Worm (Caenorhabditis elegans) whole organism, L3 larva: ENCODE data around the gene C11H1.7.

Experiments
- R02D3.7 ChIP-seq: fragments of 150-350 bp; optimal IDR thresholded peaks from 2 replicates; lab custom pipeline; 2014; ENCODE audit warnings: missing biosample characterization, missing genetic modification characterization
- aly-2 ChIP-seq: fragments of 150-350 bp; optimal IDR thresholded peaks from 2 replicates; lab custom pipeline; 2014; ENCODE audit warnings: missing biosample characterization, missing genetic modification characterization
- ama-1 ChIP-seq: fragments of 150-350 bp; optimal IDR thresholded peaks from 2 replicates; lab custom pipeline; 2018
- ceh-28 ChIP-seq: fragments of 150-350 bp; optimal IDR thresholded peaks from 2 replicates; lab custom pipeline; 2014; ENCODE audit warnings: missing biosample characterization, missing genetic modification reagents, missing genetic modification characterization
- ceh-82 ChIP-seq: fragments of 150-350 bp; optimal IDR thresholded peaks from 2 replicates; lab custom pipeline; 2014; ENCODE audit warnings: missing biosample characterization, missing genetic modification characterization
- ceh-9 ChIP-seq: sonication (generic microtip); optimal IDR thresholded peaks from 2 replicates; lab custom pipeline; 2018; ENCODE audit warnings: missing biosample characterization, missing genetic modification characterization
- daf-12 ChIP-seq: fragments of 150-350 bp; optimal IDR thresholded peaks from 2 replicates; lab custom pipeline; 2014; ENCODE audit warnings: missing biosample characterization, missing genetic modification reagents, missing genetic modification characterization
- egl-27 ChIP-seq: sonication (generic microtip); optimal IDR thresholded peaks from 4 replicates; lab custom pipeline; 2017; ENCODE audit warnings: missing biosample characterization, missing genetic modification reagents, missing genetic modification characterization
- elt-1 ChIP-seq: fragments of 150-350 bp; optimal IDR thresholded peaks from 2 replicates; lab custom pipeline; 2014; ENCODE audit warnings: missing biosample characterization, missing genetic modification characterization
- elt-2 ChIP-seq: sonication (generic microtip); optimal IDR thresholded peaks from 2 replicates; lab custom pipeline; 2016; ENCODE audit warnings: missing genetic modification reagents, mild to moderate bottlenecking, missing genetic modification characterization, missing compliant biosample characterization
- elt-3 ChIP-seq, 3 experiments: fragments of 150-350 bp in 1 of 3; sonication (generic microtip) in 2 of 3; optimal IDR thresholded peaks; 2 replicates in 2 of 3; 4 replicates in 1 of 3; lab custom pipeline; 2014 to 2017; ENCODE audit warnings: missing biosample characterization in 3 of 3, missing genetic modification characterization in 3 of 3
- eor-1 ChIP-seq, 2 experiments: fragments of 150-350 bp; optimal IDR thresholded peaks; 2 replicates each; lab custom pipeline; 2014 to 2018; ENCODE audit warnings: missing biosample characterization in 2 of 2, missing genetic modification characterization in 2 of 2
- fkh-10 ChIP-seq: sonication (generic microtip); optimal IDR thresholded peaks from 2 replicates; lab custom pipeline; 2017; ENCODE audit warnings: missing biosample characterization, missing genetic modification reagents, missing genetic modification characterization
- fkh-2 ChIP-seq: fragments of 150-350 bp; optimal IDR thresholded peaks from 2 replicates; lab custom pipeline; 2014; ENCODE audit warnings: missing biosample characterization, missing genetic modification reagents, missing genetic modification characterization
- hmg-11 ChIP-seq: sonication (generic microtip); optimal IDR thresholded peaks from 2 replicates; lab custom pipeline; 2016; ENCODE audit warnings: missing genetic modification characterization, missing compliant biosample characterization
- jun-1 ChIP-seq: fragments of 150-350 bp; optimal IDR thresholded peaks from 2 replicates; lab custom pipeline; 2014; ENCODE audit warnings: missing biosample characterization, missing genetic modification reagents, missing genetic modification characterization
- lin-15B ChIP-seq: fragments of 150-350 bp; optimal IDR thresholded peaks from 2 replicates; lab custom pipeline; 2014; ENCODE audit warnings: missing biosample characterization, missing genetic modification characterization
- lin-39 ChIP-seq: fragments of 150-350 bp; optimal IDR thresholded peaks from 2 replicates; lab custom pipeline; 2018; ENCODE audit warnings: missing biosample characterization, missing genetic modification reagents, missing genetic modification characterization
- lsy-12 ChIP-seq: sonication (generic microtip); optimal IDR thresholded peaks from 2 replicates; lab custom pipeline; 2016; ENCODE audit warnings: mild to moderate bottlenecking, missing genetic modification characterization, missing compliant biosample characterization
- mdl-1 ChIP-seq: fragments of 150-350 bp; optimal IDR thresholded peaks from 2 replicates; lab custom pipeline; 2014; ENCODE audit warnings: missing biosample characterization, missing genetic modification characterization
- mml-1 ChIP-seq: fragments of 150-350 bp; sonication (generic microtip); optimal IDR thresholded peaks from 3 replicates; lab custom pipeline; 2014; ENCODE audit warnings: missing biosample characterization, missing genetic modification characterization
- nfya-1 ChIP-seq: sonication (generic microtip); optimal IDR thresholded peaks from 2 replicates; lab custom pipeline; 2017; ENCODE audit warnings: missing genetic modification characterization, mild to moderate bottlenecking, missing compliant biosample characterization, antibody characterized with exemption, moderate library complexity; ENCODE audit not compliant: insufficient read depth
- nhr-11 ChIP-seq: fragments of 150-350 bp; optimal IDR thresholded peaks from 2 replicates; lab custom pipeline; 2014; ENCODE audit warnings: missing biosample characterization, missing genetic modification characterization
- nhr-12 ChIP-seq: fragments of 150-350 bp; optimal IDR thresholded peaks from 2 replicates; lab custom pipeline; 2014; ENCODE audit warnings: missing biosample characterization, missing genetic modification characterization
- nhr-23 ChIP-seq: fragments of 150-350 bp; optimal IDR thresholded peaks from 2 replicates; lab custom pipeline; 2014; ENCODE audit warnings: missing biosample characterization, missing genetic modification reagents, missing genetic modification characterization
- nhr-237 ChIP-seq: fragments of 150-350 bp; optimal IDR thresholded peaks from 2 replicates; lab custom pipeline; 2014; ENCODE audit warnings: missing biosample characterization, missing genetic modification characterization
- nhr-28 ChIP-seq: fragments of 150-350 bp; optimal IDR thresholded peaks from 2 replicates; lab custom pipeline; 2014; ENCODE audit warnings: missing biosample characterization, missing genetic modification characterization
- nhr-67 ChIP-seq: fragments of 150-350 bp; optimal IDR thresholded peaks from 2 replicates; lab custom pipeline; 2014; ENCODE audit warnings: missing biosample characterization, missing genetic modification characterization
- nhr-76 ChIP-seq: fragments of 150-350 bp; sonication (generic microtip); optimal IDR thresholded peaks from 5 replicates; lab custom pipeline; 2014; ENCODE audit warnings: missing biosample characterization, missing genetic modification characterization
- pha-4 ChIP-seq: fragments of 150-350 bp; optimal IDR thresholded peaks from 2 replicates; lab custom pipeline; 2014; ENCODE audit warnings: missing biosample characterization, missing genetic modification reagents, missing genetic modification characterization
- pqm-1 ChIP-seq: fragments of 150-350 bp; optimal IDR thresholded peaks from 2 replicates; lab custom pipeline; 2017; ENCODE audit warnings: missing biosample characterization, missing genetic modification characterization, inconsistent platforms
- sea-2 ChIP-seq: fragments of 150-350 bp; sonication (generic microtip); optimal IDR thresholded peaks from 4 replicates; lab custom pipeline; 2014; ENCODE audit warnings: missing biosample characterization, missing genetic modification reagents, missing genetic modification characterization
- skn-1 ChIP-seq: fragments of 150-350 bp; optimal IDR thresholded peaks from 2 replicates; lab custom pipeline; 2014; ENCODE audit warnings: missing biosample characterization, missing genetic modification characterization
- snpc-4 ChIP-seq: fragments of 150-350 bp; optimal IDR thresholded peaks from 2 replicates; lab custom pipeline; 2014; ENCODE audit warnings: missing biosample characterization, missing genetic modification characterization
- tbx-2 ChIP-seq: sonication (generic microtip); optimal IDR thresholded peaks from 2 replicates; lab custom pipeline; 2016; ENCODE audit warnings: mild to moderate bottlenecking, missing genetic modification characterization, missing compliant biosample characterization
- unc-39 ChIP-seq: sonication (generic microtip); optimal IDR thresholded peaks from 4 replicates; lab custom pipeline; 2017; ENCODE audit warnings: missing biosample characterization, missing genetic modification characterization
- unc-62 ChIP-seq: fragments of 150-350 bp; sonication (generic microtip); optimal IDR thresholded peaks from 4 replicates; lab custom pipeline; 2014; ENCODE audit warnings: missing biosample characterization, missing genetic modification reagents, missing genetic modification characterization
- ztf-11 ChIP-seq: fragments of 150-350 bp; optimal IDR thresholded peaks from 2 replicates; lab custom pipeline; 2014; ENCODE audit warnings: missing biosample characterization, missing genetic modification characterization
- ztf-4 ChIP-seq: fragments of 150-350 bp; optimal IDR thresholded peaks from 2 replicates; lab custom pipeline; 2014; ENCODE audit warnings: missing biosample characterization, missing genetic modification characterization

Gene C11H1.7

DNA sequence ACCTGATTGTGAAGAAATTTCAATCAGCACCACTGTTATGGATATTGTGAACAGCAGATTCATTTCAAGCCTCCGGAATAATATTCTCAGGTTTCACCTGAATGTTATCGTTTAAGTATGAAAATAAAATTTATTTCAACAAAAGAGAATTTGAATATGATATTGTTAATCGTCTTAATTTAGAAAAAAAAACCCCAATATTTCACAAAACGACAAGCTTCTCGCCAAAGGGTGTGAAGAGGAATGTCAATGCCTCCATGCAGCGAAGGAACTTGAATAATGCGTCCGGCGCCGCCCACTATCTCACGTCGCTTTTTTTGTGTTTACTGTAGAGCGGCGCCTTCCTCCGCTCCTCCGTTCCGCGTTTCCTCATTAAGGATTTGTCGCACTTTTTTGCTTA lies 24.1 kb upstream of the C11H1.7 start, which contains the start of gene C11H1.5:
Gene C11H1.5 (minus strand): TSS at position 101 of the 400 bp plus-strand sequence.
- TF ChIP-seq tbx-2 (tag; lab: Kevin White, UChicago) = no peak
- TF ChIP-seq elt-2 (tag; lab: Kevin White, UChicago) = no peak
- no peak for TF ChIP-seq nhr-12 (tag; lab: Kevin White, UChicago)
- no peak for TF ChIP-seq unc-39 (tag; lab: Kevin White, UChicago)
- TF ChIP-seq jun-1 (tag; lab: Kevin White, UChicago) = no peak
- TF ChIP-seq R02D3.7 (tag; lab: Kevin White, UChicago) = no peak
- TF ChIP-seq nhr-67 = no peak
- TF ChIP-seq mml-1 (tag; lab: Kevin White, UChicago) = no peak
- TF ChIP-seq ceh-9 = no peak
- no peak for TF ChIP-seq nhr-23 (tag; lab: Kevin White, UChicago)
- no peak for TF ChIP-seq nhr-11 (tag; lab: Kevin White, UChicago)
- no peak for TF ChIP-seq ceh-82 (tag; lab: Kevin White, UChicago)
- no peak for TF ChIP-seq nfya-1 (tag; lab: Kevin White, UChicago)
- TF ChIP-seq fkh-10 (GFP tag; lab: Kevin White, UChicago) = no peak
- no peak for TF ChIP-seq skn-1 (tag; lab: Kevin White, UChicago)
- TF ChIP-seq, all 47 proteins: peak for 0

DNA sequence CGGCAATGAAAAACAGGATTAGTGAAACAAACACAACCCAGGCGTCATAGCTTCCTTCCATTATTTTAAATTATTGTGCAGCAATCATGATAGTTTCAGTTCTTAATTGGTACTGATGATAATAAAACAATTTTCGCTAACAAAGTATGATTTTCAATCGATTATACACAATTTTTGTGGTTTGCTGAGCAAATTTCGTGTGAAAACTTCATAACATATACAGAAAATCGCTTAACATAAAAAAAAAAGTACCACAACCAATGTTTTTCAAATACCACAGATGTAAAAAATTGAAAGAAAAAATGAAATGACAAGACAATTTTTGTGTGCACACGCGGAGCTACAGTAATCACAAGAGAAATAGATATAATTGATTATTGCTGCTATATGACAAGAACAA lies 19.5 kb upstream of the C11H1.7 start, which contains the start of gene gphr-2:
Gene gphr-2 (minus strand): TSS at position 101 of the 400 bp plus-strand sequence.
- no peak for TF ChIP-seq unc-39 (tag; lab: Kevin White, UChicago)
- TF ChIP-seq nhr-76 (tag; lab: Kevin White, UChicago) = no peak
- TF ChIP-seq eor-1 (tag; optimal IDR thresholded peaks at IDR 0.05; lab: Kevin White, UChicago) = no peak
- no peak for TF ChIP-seq nhr-28
- TF ChIP-seq R02D3.7 (tag; lab: Kevin White, UChicago) = no peak
- no peak for TF ChIP-seq unc-62 (GFP tag; lab: Kevin White, UChicago)
- TF ChIP-seq snpc-4 = no peak
- TF ChIP-seq jun-1 (tag; lab: Kevin White, UChicago) = no peak
- TF ChIP-seq lin-15B (tag; lab: Kevin White, UChicago) = no peak
- no peak for TF ChIP-seq lin-39 (tag; lab: Kevin White, UChicago)
- no peak for TF ChIP-seq nhr-237 (tag; lab: Kevin White, UChicago)
- TF ChIP-seq ceh-9 = no peak
- no peak for TF ChIP-seq lsy-12 (tag; lab: Kevin White, UChicago)
- no peak for TF ChIP-seq sea-2 (GFP tag; lab: Kevin White, UChicago)
- TF ChIP-seq elt-3 (tag; optimal IDR thresholded peaks at IDR 0.05; lab: Kevin White, UChicago) = no peak
- TF ChIP-seq mml-1 (tag; lab: Kevin White, UChicago) = no peak
- TF ChIP-seq elt-1 (tag; lab: Kevin White, UChicago) = no peak

DNA sequence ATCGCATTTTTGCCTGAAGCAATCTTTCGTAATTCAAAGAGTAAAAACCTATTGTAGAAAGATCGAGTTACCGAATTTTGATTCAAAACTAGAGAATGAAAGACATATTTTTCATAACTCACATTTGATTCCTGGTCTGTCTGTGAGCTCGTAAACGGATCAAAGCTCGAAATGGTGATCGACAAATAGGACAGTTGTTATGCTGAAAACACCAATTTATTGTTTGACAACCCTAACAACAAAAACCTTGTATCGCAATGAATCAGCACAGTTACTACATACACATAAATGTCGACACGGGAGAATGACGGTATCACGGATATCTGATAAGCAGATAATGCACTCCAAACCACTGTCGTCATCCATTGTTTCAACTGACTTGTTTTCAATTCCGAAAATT lies 17.6 kb upstream of the C11H1.7 start:
- TF ChIP-seq unc-39 (tag; lab: Kevin White, UChicago) (no peak), mdl-1 (tag; lab: Kevin White, UChicago) (no peak), nhr-28 (no peak), lsy-12 (tag; lab: Kevin White, UChicago) (no peak), egl-27 (tag; lab: Kevin White, UChicago) (no peak), lin-15B (tag; lab: Kevin White, UChicago) (no peak), ztf-4 (tag; lab: Kevin White, UChicago) (no peak), ztf-11 (no peak), ceh-28 (no peak), daf-12 (no peak), elt-1 (tag; lab: Kevin White, UChicago) (no peak), fkh-2 (no peak)

DNA sequence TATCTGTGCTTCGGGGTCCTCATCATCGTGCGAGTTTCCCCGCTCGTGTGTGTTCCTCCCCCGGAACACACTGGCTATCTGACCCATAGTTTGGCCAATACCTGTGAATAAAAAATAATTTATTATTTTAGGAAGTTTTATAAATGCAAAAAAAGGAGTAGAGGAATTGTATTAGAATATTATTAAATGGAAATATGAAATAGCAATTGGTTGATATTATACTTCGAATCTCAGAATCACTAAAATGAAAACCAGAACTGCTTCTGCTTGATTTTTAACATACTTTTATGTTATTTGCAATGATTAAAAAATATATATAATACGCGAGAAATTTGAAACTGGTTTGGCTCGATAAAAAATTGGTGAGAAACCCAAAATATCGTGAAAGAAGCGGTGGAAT lies 15.6 kb upstream of the C11H1.7 start, which contains the start of gene mgrn-1:
Gene mgrn-1 (minus strand): TSS at position 101 of the 400 bp plus-strand sequence.
- TF ChIP-seq sea-2 (GFP tag; lab: Kevin White, UChicago) (no peak), elt-1 (tag; lab: Kevin White, UChicago) (no peak), mml-1 (tag; lab: Kevin White, UChicago) (no peak), ceh-28 (no peak), tbx-2 (tag; lab: Kevin White, UChicago) (no peak), elt-2 (tag; lab: Kevin White, UChicago) (no peak), hmg-11 (tag; lab: Kevin White, UChicago) (no peak), ceh-82 (tag; lab: Kevin White, UChicago) (no peak), nhr-12 (tag; lab: Kevin White, UChicago) (no peak), nhr-76 (tag; lab: Kevin White, UChicago) (no peak), pha-4 (tag; lab: Kevin White, UChicago) (no peak), fkh-10 (GFP tag; lab: Kevin White, UChicago) (no peak), eor-1 (tag; optimal IDR thresholded peaks at IDR 0.05; lab: Kevin White, UChicago) (no peak), nhr-237 (tag; lab: Kevin White, UChicago) (no peak), daf-12 (no peak), aly-2 (tag; lab: Kevin White, UChicago) (no peak), pqm-1 (no peak), lin-15B (tag; lab: Kevin White, UChicago) (no peak), ceh-9 (no peak), ama-1 (lab: Kevin White, UChicago) (no peak)
